5 fruit fly cellular contexts compared by ENCODE assay signal in the genomic region with DNA sequence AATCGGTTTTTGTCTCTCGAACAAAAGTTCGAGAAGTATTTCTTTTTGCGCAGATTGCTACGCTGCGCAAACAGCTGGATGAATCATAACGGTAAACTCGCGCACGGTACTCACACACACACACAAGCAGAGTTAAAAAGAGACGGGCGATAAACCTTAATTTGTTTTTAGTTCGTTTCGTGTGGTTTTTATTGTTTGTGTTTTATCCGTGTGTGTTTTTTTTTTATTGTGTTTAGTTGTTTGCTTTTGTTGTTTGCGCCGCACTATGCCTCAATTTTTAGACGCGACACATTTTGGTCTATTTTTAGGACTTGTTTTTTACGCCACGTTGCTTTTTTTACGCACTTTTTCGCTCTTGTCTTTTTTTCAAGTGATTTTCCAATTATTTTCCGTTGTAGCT.
TF ChIP-seq lines count a peak whose summit lies in the region.

No protein-coding gene starts in this region.

- no peak for TF ChIP-seq CTCF in whole organism, embryonic (GFP tag; optimal IDR thresholded peaks at IDR 0.05; lab: Kevin White, UChicago)

TF ChIP-seq in whole organism, adult, 20 proteins besides CTCF, POLR2A, EP300 and RAD21:
- TF ChIP-seq ovo (GFP tag; optimal IDR thresholded peaks at IDR 0.05; lab: Kevin White, UChicago) = peak; percentile 89
- no peak for TF ChIP-seq Mnt (GFP tag; optimal IDR thresholded peaks at IDR 0.05; lab: Kevin White, UChicago)
- no peak for TF ChIP-seq toe (GFP tag; optimal IDR thresholded peaks at IDR 0.05; lab: Kevin White, UChicago)
- TF ChIP-seq CG12768 (GFP tag; optimal IDR thresholded peaks at IDR 0.05; lab: Kevin White, UChicago) = no peak
- no peak for TF ChIP-seq CG1620 (GFP tag; optimal IDR thresholded peaks at IDR 0.05; lab: Kevin White, UChicago)
- no peak for TF ChIP-seq Hr96 (GFP tag; optimal IDR thresholded peaks at IDR 0.05; lab: Kevin White, UChicago)
- TF ChIP-seq CG14711 (tag; optimal IDR thresholded peaks at IDR 0.05; lab: Kevin White, UChicago) = no peak
- TF ChIP-seq CG7045 (GFP tag; optimal IDR thresholded peaks at IDR 0.05; lab: Kevin White, UChicago) = no peak
- TF ChIP-seq Crg-1 (GFP tag; optimal IDR thresholded peaks at IDR 0.05; lab: Kevin White, UChicago) = no peak
- no peak for TF ChIP-seq cnc (optimal IDR thresholded peaks at IDR 0.05; lab: Kevin White, UChicago)
- TF ChIP-seq kay (GFP tag; lab: Kevin White, UChicago; ENCODE audit: borderline replicate concordance) = peak; percentile 83
- no peak for TF ChIP-seq bab1 (GFP tag; optimal IDR thresholded peaks at IDR 0.05; lab: Kevin White, UChicago)
- no peak for TF ChIP-seq Clk (GFP tag; optimal IDR thresholded peaks at IDR 0.05; lab: Kevin White, UChicago)

TF ChIP-seq in whole organism, embryonic, 481 proteins besides CTCF, POLR2A, EP300 and RAD21 (continues in another document):
- TF ChIP-seq run (tag; optimal IDR thresholded peaks at IDR 0.05; lab: Kevin White, UChicago) (no peak), CG18476 (GFP tag; optimal IDR thresholded peaks at IDR 0.05; lab: Kevin White, UChicago) (no peak), fd64A (GFP tag; optimal IDR thresholded peaks at IDR 0.05; lab: Kevin White, UChicago) (no peak), Optix (GFP tag; IDR thresholded peaks at IDR 0.05; lab: Robert Waterston, UW) (no peak), Dip2 (GFP tag; IDR thresholded peaks at IDR 0.05; lab: Robert Waterston, UW) (no peak), CG2120 (GFP tag; optimal IDR thresholded peaks at IDR 0.05; lab: Kevin White, UChicago) (no peak), eve (GFP tag; optimal IDR thresholded peaks at IDR 0.05; lab: Kevin White, UChicago) (no peak), Hr51 (GFP tag; optimal IDR thresholded peaks at IDR 0.05; lab: Kevin White, UChicago) (no peak), CG7839 (tag; optimal IDR thresholded peaks at IDR 0.05; lab: Kevin White, UChicago) (no peak), Fer3 (tag; optimal IDR thresholded peaks at IDR 0.05; lab: Kevin White, UChicago) (no peak), Sin3A (optimal IDR thresholded peaks at IDR 0.05; lab: Kevin White, UChicago) (no peak), CG6689 (GFP tag; IDR thresholded peaks at IDR 0.05; lab: Robert Waterston, UW) (no peak), CG7556 (GFP tag; optimal IDR thresholded peaks at IDR 0.05; lab: Kevin White, UChicago) (no peak), CG9727 (GFP tag; optimal IDR thresholded peaks at IDR 0.05; lab: Kevin White, UChicago) (no peak), sob (GFP tag; IDR thresholded peaks at IDR 0.05; lab: Robert Waterston, UW) (peak; percentile 18; the same call in 1 of the 2 replicates), CG2199 (GFP tag; IDR thresholded peaks at IDR 0.05; lab: Robert Waterston, UW) (peak; percentile 55; the same call in 2 of the 3 replicates), Xbp1 (GFP tag; optimal IDR thresholded peaks at IDR 0.05; lab: Kevin White, UChicago) (no peak), ATbp (GFP tag; optimal IDR thresholded peaks at IDR 0.05; lab: Kevin White, UChicago) (peak; percentile 16), gfzf (GFP tag; optimal IDR thresholded peaks at IDR 0.05; lab: Kevin White, UChicago) (no peak), sqz (GFP tag; optimal IDR thresholded peaks at IDR 0.05; lab: Kevin White, UChicago) (peak; percentile 22)

TF ChIP-seq in whole organism, prepupa, 60 proteins besides CTCF, POLR2A, EP300 and RAD21:
- peak; percentile 28 for TF ChIP-seq Eip78C (GFP tag; lab: Kevin White, UChicago)
- TF ChIP-seq CG8319 (GFP tag; optimal IDR thresholded peaks at IDR 0.05; lab: Kevin White, UChicago) = no peak
- peak; percentile 50; the same call in 1 of the 3 replicates for TF ChIP-seq CG8119 (GFP tag; IDR thresholded peaks at IDR 0.05; lab: Robert Waterston, UW)
- no peak for TF ChIP-seq spab (GFP tag; optimal IDR thresholded peaks at IDR 0.05; lab: Kevin White, UChicago)
- peak; percentile 76 for TF ChIP-seq eg (GFP tag; IDR thresholded peaks at IDR 0.05; lab: Robert Waterston, UW)
- peak; percentile 48; the same call in 2 of the 3 replicates for TF ChIP-seq CG6163 (GFP tag; IDR thresholded peaks at IDR 0.05; lab: Robert Waterston, UW)
- TF ChIP-seq CG6276 (GFP tag; optimal IDR thresholded peaks at IDR 0.05; lab: Kevin White, UChicago) = peak; percentile 18
- TF ChIP-seq Eip75B (GFP tag; optimal IDR thresholded peaks at IDR 0.05; lab: Kevin White, UChicago) = no peak
- TF ChIP-seq fkh (GFP tag; optimal IDR thresholded peaks at IDR 0.05; lab: Kevin White, UChicago) = peak; percentile 81

TF ChIP-seq in whole organism, pupa, 21 proteins besides CTCF, POLR2A, EP300 and RAD21:
- TF ChIP-seq Ets98B (GFP tag; IDR thresholded peaks at IDR 0.05; lab: Robert Waterston, UW) (peak; percentile 37; the same call in 1 of the 2 replicates), CG32121 (GFP tag; IDR thresholded peaks at IDR 0.05; lab: Robert Waterston, UW) (peak; percentile 31), CG14655 (GFP tag; optimal IDR thresholded peaks at IDR 0.05; lab: Kevin White, UChicago) (peak; percentile 13), Pif1A (GFP tag; optimal IDR thresholded peaks at IDR 0.05; lab: Kevin White, UChicago) (no peak), CG4496 (GFP tag; IDR thresholded peaks at IDR 0.05; lab: Robert Waterston, UW) (peak; percentile 66; the same call in 2 of the 3 replicates), CG13204 (GFP tag; optimal IDR thresholded peaks at IDR 0.05; lab: Kevin White, UChicago) (no peak), fd96Ca (GFP tag; IDR thresholded peaks at IDR 0.05; lab: Robert Waterston, UW) (peak; percentile 51; the same call in 1 of the 3 replicates)
TF ChIP-seq in whole organism, pupa: peak in this region for 5.

TF ChIP-seq in whole organism, wandering third instar larva, 38 proteins besides CTCF, POLR2A, EP300 and RAD21:
- no peak for TF ChIP-seq br (GFP tag; optimal IDR thresholded peaks at IDR 0.05; lab: Kevin White, UChicago)
- TF ChIP-seq Dfd (GFP tag; optimal IDR thresholded peaks at IDR 0.05; lab: Kevin White, UChicago) = peak; percentile 31
- no peak for TF ChIP-seq GATAd (GFP tag; optimal IDR thresholded peaks at IDR 0.05; lab: Kevin White, UChicago)
